Worm (Caenorhabditis elegans) whole organism, L3 larva: ENCODE measurements around the gene F35H12.6.

ENCODE experiments used
- ama-1 ChIP-seq: fragments of 150-350 bp; optimal IDR thresholded peaks from 2 replicates; lab custom pipeline; 2018
- elt-1 ChIP-seq: fragments of 150-350 bp; optimal IDR thresholded peaks from 2 replicates; lab custom pipeline; 2014; ENCODE audit warnings: missing biosample characterization, missing genetic modification characterization
- nhr-23 ChIP-seq: fragments of 150-350 bp; optimal IDR thresholded peaks from 2 replicates; lab custom pipeline; 2014; ENCODE audit warnings: missing biosample characterization, missing genetic modification reagents, missing genetic modification characterization
- nhr-237 ChIP-seq: fragments of 150-350 bp; optimal IDR thresholded peaks from 2 replicates; lab custom pipeline; 2014; ENCODE audit warnings: missing biosample characterization, missing genetic modification characterization
- snpc-4 ChIP-seq: fragments of 150-350 bp; optimal IDR thresholded peaks from 2 replicates; lab custom pipeline; 2014; ENCODE audit warnings: missing biosample characterization, missing genetic modification characterization
- unc-39 ChIP-seq: sonication (generic microtip); optimal IDR thresholded peaks from 4 replicates; lab custom pipeline; 2017; ENCODE audit warnings: missing biosample characterization, missing genetic modification characterization
- ztf-11 ChIP-seq: fragments of 150-350 bp; optimal IDR thresholded peaks from 2 replicates; lab custom pipeline; 2014; ENCODE audit warnings: missing biosample characterization, missing genetic modification characterization
- ztf-4 ChIP-seq: fragments of 150-350 bp; optimal IDR thresholded peaks from 2 replicates; lab custom pipeline; 2014; ENCODE audit warnings: missing biosample characterization, missing genetic modification characterization

ce11 chrX:957581-957980, 44.5 kb downstream of the F35H12.6 start, which contains the start of gene chil-10:
- TF ChIP-seq ztf-11 (tag; lab: Kevin White, UChicago): no peak
- TF ChIP-seq nhr-237 (tag; lab: Kevin White, UChicago): no peak
- no peak for TF ChIP-seq ztf-4 (tag; lab: Kevin White, UChicago)
- TF ChIP-seq elt-1 (tag; lab: Kevin White, UChicago): no peak
- no peak for TF ChIP-seq snpc-4
- no peak for TF ChIP-seq unc-39
- TF ChIP-seq ama-1: no peak
- no peak for TF ChIP-seq nhr-23 (tag; lab: Kevin White, UChicago)
